Worm (Caenorhabditis elegans): ENCODE measurements around the gene K08B5.2.

DNA sequence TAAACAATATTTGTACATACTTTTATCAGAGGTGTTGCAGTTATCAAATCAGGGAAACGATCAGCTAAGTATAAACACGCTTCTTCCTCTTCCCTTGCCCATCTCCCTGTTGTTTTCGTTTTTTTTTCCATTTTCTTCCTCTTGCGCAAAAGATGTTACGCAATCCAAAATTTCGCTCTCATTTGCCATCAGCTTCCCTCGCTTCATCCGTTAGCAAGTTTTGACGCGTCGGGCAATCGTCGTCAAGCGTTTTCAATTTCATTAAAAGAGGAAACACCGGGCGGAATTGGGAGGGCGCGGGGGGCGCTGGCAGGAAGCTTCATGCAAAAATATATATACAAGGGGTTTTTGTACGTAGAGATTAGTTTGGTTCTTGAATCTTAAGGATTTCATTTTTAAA lies 23.8 kb downstream of the K08B5.2 start:
- TF ChIP-seq ama-1 (optimal IDR thresholded peaks at IDR 0.05) (no peak), ama-1 (GFP tag; optimal IDR thresholded peaks at IDR 0.05) (no peak), repo-1 (tag; optimal IDR thresholded peaks at IDR 0.05) (no peak), lir-1 (GFP tag; conservative IDR thresholded peaks at IDR 0.05) (no peak), hmg-1.2 (GFP tag; IDR thresholded peaks at IDR 0.05) (no peak), egl-18 (GFP tag; IDR thresholded peaks at IDR 0.05) (no peak), nhr-120 (GFP tag; IDR thresholded peaks at IDR 0.05) (no peak), rec-8 (tag; optimal IDR thresholded peaks at IDR 0.05) (no peak), somi-1 (GFP tag; optimal IDR thresholded peaks at IDR 0.05) (no peak), zim-3 (tag; optimal IDR thresholded peaks at IDR 0.05) (no peak), let-526 (GFP tag; IDR thresholded peaks at IDR 0.05) (no peak), pha-4 (tag; optimal IDR thresholded peaks at IDR 0.05) (no peak), dox-1 (GFP tag; IDR thresholded peaks at IDR 0.05) (no peak), let-607 (tag; optimal IDR thresholded peaks at IDR 0.05) (no peak), aptf-2 (GFP tag; conservative IDR thresholded peaks at IDR 0.05) (no peak)

All from whole organism, young adult.